Fruit fly (Drosophila melanogaster) whole organism, embryonic: ENCODE results near the gene CG12057.

ENCODE experiments used
- CG10543 ChIP-seq: fragments of 200-800 bp; sonication (Bioruptor generic); optimal IDR thresholded peaks from 3 replicates; lab custom pipeline; 2017; ENCODE audit warnings: missing biosample characterization, mild to moderate bottlenecking, missing genetic modification characterization, moderate library complexity
- CG11695 ChIP-seq: fragments of 200-800 bp; sonication (Bioruptor generic); IDR thresholded peaks from 3 replicates; pipeline ENCODE4 v1.3.6; 2022; ENCODE audit warnings: missing biosample characterization, missing genetic modification characterization
- CG13296 ChIP-seq: fragments of 200-800 bp; sonication (Bioruptor generic); optimal IDR thresholded peaks from 3 replicates; lab custom pipeline; 2018; ENCODE audit warnings: missing biosample characterization, mild to moderate bottlenecking, missing genetic modification characterization
- CG14014 ChIP-seq: fragments of 200-800 bp; sonication (Bioruptor generic); IDR thresholded peaks from 2 replicates; pipeline ENCODE4 v1.3.6; 2022; ENCODE audit warnings: missing biosample characterization, missing genetic modification characterization
- CG15601 ChIP-seq: fragments of 200-800 bp; sonication (Bioruptor generic); optimal IDR thresholded peaks from 3 replicates; lab custom pipeline; 2019; ENCODE audit warnings: missing biosample characterization, mild to moderate bottlenecking, missing genetic modification characterization, moderate library complexity
- CG1647 ChIP-seq: fragments of 200-800 bp; sonication (Bioruptor generic); optimal IDR thresholded peaks from 3 replicates; lab custom pipeline; 2016; ENCODE audit warnings: missing biosample characterization, missing genetic modification characterization
- CG17186 ChIP-seq: fragments of 200-800 bp; sonication (Bioruptor generic); optimal IDR thresholded peaks from 3 replicates; lab custom pipeline; 2017; ENCODE audit warnings: missing biosample characterization, missing genetic modification reagents, missing genetic modification characterization
- CG17385 ChIP-seq: fragments of 200-800 bp; sonication (Bioruptor generic); optimal IDR thresholded peaks from 3 replicates; lab custom pipeline; 2018; ENCODE audit warnings: missing biosample characterization, mild to moderate bottlenecking, missing genetic modification characterization
- CG18599 ChIP-seq: fragments of 200-800 bp; sonication (Bioruptor generic); optimal IDR thresholded peaks from 3 replicates; lab custom pipeline; 2017; ENCODE audit warnings: missing biosample characterization, missing genetic modification characterization, mild to moderate bottlenecking, moderate library complexity, missing genetic modification reagents
- CG2116 ChIP-seq: fragments of 200-800 bp; sonication (Bioruptor generic); optimal IDR thresholded peaks from 3 replicates; lab custom pipeline; 2018; ENCODE audit warnings: missing biosample characterization, mild to moderate bottlenecking, missing genetic modification characterization
- CG32532 ChIP-seq: fragments of 200-800 bp; sonication (Bioruptor generic); IDR thresholded peaks from 2 replicates; pipeline ENCODE4 v1.3.6; 2022; ENCODE audit warnings: missing biosample characterization, missing genetic modification characterization
- CG32767 ChIP-seq: fragments of 200-800 bp; sonication (Bioruptor generic); IDR thresholded peaks from 2 replicates; pipeline ENCODE4 v1.3.6; 2022; ENCODE audit warnings: missing biosample characterization, missing genetic modification characterization
- CG3281 ChIP-seq: fragments of 200-800 bp; sonication (Bioruptor generic); optimal IDR thresholded peaks from 3 replicates; lab custom pipeline; 2017; ENCODE audit warnings: missing biosample characterization, mild to moderate bottlenecking, missing genetic modification characterization
- CG4730 ChIP-seq: fragments of 200-800 bp; sonication (Bioruptor generic); IDR thresholded peaks from 2 replicates; pipeline ENCODE4 v1.3.6; 2022; ENCODE audit warnings: missing biosample characterization, missing genetic modification characterization
- CG4854 ChIP-seq: fragments of 200-800 bp; sonication (Bioruptor generic); optimal IDR thresholded peaks from 2 replicates; lab custom pipeline; 2016; ENCODE audit warnings: missing biosample characterization, missing genetic modification characterization, inconsistent platforms
- CG6765 ChIP-seq: fragments of 200-800 bp; sonication (Bioruptor generic); optimal IDR thresholded peaks from 3 replicates; lab custom pipeline; 2017; ENCODE audit warnings: missing biosample characterization, mild to moderate bottlenecking, missing genetic modification characterization
- CG7372 ChIP-seq: fragments of 200-800 bp; sonication (Bioruptor generic); IDR thresholded peaks from 2 replicates; pipeline ENCODE4 v1.3.6; 2022; ENCODE audit warnings: missing biosample characterization, missing genetic modification characterization
- CG7786 ChIP-seq: fragments of 200-800 bp; sonication (Bioruptor generic); optimal IDR thresholded peaks from 2 replicates; lab custom pipeline; 2016; ENCODE audit warnings: missing biosample characterization, missing genetic modification characterization
- CG7963 ChIP-seq: fragments of 200-800 bp; sonication (Bioruptor generic); IDR thresholded peaks from 3 replicates; pipeline ENCODE4 v1.3.6; 2022; ENCODE audit warnings: missing biosample characterization, missing genetic modification characterization; ENCODE audit not compliant: partially characterized antibody
- CG9437 ChIP-seq: fragments of 200-800 bp; sonication (Bioruptor generic); optimal IDR thresholded peaks from 2 replicates; lab custom pipeline; 2018; ENCODE audit warnings: missing biosample characterization, mild to moderate bottlenecking, missing genetic modification characterization
- CG9727 ChIP-seq: fragments of 200-800 bp; sonication (Bioruptor generic); optimal IDR thresholded peaks from 3 replicates; lab custom pipeline; 2017; ENCODE audit warnings: missing biosample characterization, mild to moderate bottlenecking, missing genetic modification characterization
- CG9876 ChIP-seq: fragments of 200-800 bp; sonication (Bioruptor generic); optimal IDR thresholded peaks from 2 replicates; lab custom pipeline; 2016; ENCODE audit warnings: missing biosample characterization, missing genetic modification characterization
- CoRest ChIP-seq: fragments of 200-800 bp; sonication (Bioruptor generic); optimal IDR thresholded peaks from 3 replicates; lab custom pipeline; 2018; ENCODE audit warnings: missing biosample characterization, mild to moderate bottlenecking, missing genetic modification characterization, moderate library complexity
- Deaf1 ChIP-seq: fragments of 200-800 bp; optimal IDR thresholded peaks from 3 replicates; lab custom pipeline; 2019; ENCODE audit warnings: missing biosample characterization, mild to moderate bottlenecking, missing genetic modification characterization, moderate library complexity
- Dip2 ChIP-seq: fragments of 200-800 bp; sonication (Bioruptor generic); IDR thresholded peaks from 2 replicates; pipeline ENCODE4 v1.3.6; 2022; ENCODE audit warnings: missing biosample characterization, missing genetic modification characterization
- Drgx ChIP-seq: fragments of 200-800 bp; sonication (Bioruptor generic); IDR thresholded peaks from 2 replicates; pipeline ENCODE4 v1.3.6; 2022; ENCODE audit warnings: missing biosample characterization, missing genetic modification characterization
- Elba2 ChIP-seq: fragments of 200-800 bp; sonication (Bioruptor generic); optimal IDR thresholded peaks from 3 replicates; lab custom pipeline; 2016; ENCODE audit warnings: missing biosample characterization, missing genetic modification characterization
- MBD-R2 ChIP-seq: fragments of 200-800 bp; sonication (Bioruptor generic); IDR thresholded peaks from 2 replicates; pipeline ENCODE4 v1.3.6; 2022; ENCODE audit warnings: missing biosample characterization, missing genetic modification characterization
- Max ChIP-seq: fragments of 200-800 bp; sonication (Bioruptor generic); optimal IDR thresholded peaks from 2 replicates; lab custom pipeline; 2016; ENCODE audit warnings: missing biosample characterization, mild to moderate bottlenecking, missing genetic modification characterization
- Med ChIP-seq: fragments of 200-800 bp; sonication (Bioruptor generic); peaks from one replicate; lab custom pipeline; 2016; ENCODE audit warnings: missing biosample characterization, missing genetic modification characterization, mild to moderate bottlenecking, inconsistent platforms, moderate library complexity
- NK7.1 ChIP-seq: fragments of 200-800 bp; sonication (Bioruptor generic); optimal IDR thresholded peaks from 3 replicates; lab custom pipeline; 2016; ENCODE audit warnings: missing biosample characterization, missing genetic modification characterization
- Nf-YB ChIP-seq: fragments of 200-800 bp; sonication (Bioruptor generic); optimal IDR thresholded peaks from 3 replicates; lab custom pipeline; 2019; ENCODE audit warnings: missing biosample characterization, mild to moderate bottlenecking, missing genetic modification characterization, moderate library complexity
- Oaz ChIP-seq: fragments of 200-800 bp; sonication (Bioruptor generic); IDR thresholded peaks from 2 replicates; pipeline ENCODE4 v1.3.6; 2022; ENCODE audit warnings: missing biosample characterization, missing genetic modification characterization
- Rfx ChIP-seq: fragments of 200-800 bp; sonication (Bioruptor generic); IDR thresholded peaks from 2 replicates; pipeline ENCODE4 v1.3.6; 2022; ENCODE audit warnings: missing biosample characterization, missing genetic modification characterization
- Sin3A ChIP-seq: fragments of >200 bp; optimal IDR thresholded peaks from 2 replicates; lab custom pipeline; 2018
- Sry-β ChIP-seq: fragments of 200-800 bp; sonication (Bioruptor generic); optimal IDR thresholded peaks from 2 replicates; lab custom pipeline; 2018; ENCODE audit warnings: missing biosample characterization, mild to moderate bottlenecking, missing genetic modification characterization, moderate library complexity
- al ChIP-seq: fragments of 200-800 bp; sonication (Bioruptor generic); IDR thresholded peaks from 2 replicates; pipeline ENCODE4 v1.3.6; 2022; ENCODE audit warnings: missing biosample characterization, missing genetic modification characterization
- cg ChIP-seq: fragments of 200-800 bp; sonication (Bioruptor generic); optimal IDR thresholded peaks from 3 replicates; lab custom pipeline; 2019; ENCODE audit warnings: missing biosample characterization, mild to moderate bottlenecking, missing genetic modification characterization, moderate library complexity
- crol ChIP-seq: fragments of 200-800 bp; sonication (Bioruptor generic); IDR thresholded peaks from 2 replicates; pipeline ENCODE4 v1.3.6; 2022; ENCODE audit warnings: missing biosample characterization, missing genetic modification characterization
- emc ChIP-seq: fragments of 200-800 bp; sonication (Bioruptor generic); optimal IDR thresholded peaks from 2 replicates; lab custom pipeline; 2016; ENCODE audit warnings: missing biosample characterization, missing genetic modification characterization
- grau ChIP-seq: fragments of 200-800 bp; optimal IDR thresholded peaks from 3 replicates; lab custom pipeline; 2019; ENCODE audit warnings: missing biosample characterization, mild to moderate bottlenecking, missing genetic modification characterization, moderate library complexity
- oc ChIP-seq: fragments of 200-800 bp; sonication (Bioruptor generic); optimal IDR thresholded peaks from 2 replicates; lab custom pipeline; 2018; ENCODE audit warnings: missing biosample characterization, mild to moderate bottlenecking, missing genetic modification characterization, moderate library complexity
- pfk ChIP-seq: fragments of 200-800 bp; sonication (Bioruptor generic); optimal IDR thresholded peaks from 2 replicates; lab custom pipeline; 2018; ENCODE audit warnings: missing biosample characterization, mild to moderate bottlenecking, missing genetic modification characterization, moderate library complexity
- ro ChIP-seq: fragments of 200-800 bp; sonication (Bioruptor generic); IDR thresholded peaks from 2 replicates; pipeline ENCODE4 v1.3.6; 2022; ENCODE audit warnings: missing biosample characterization, missing genetic modification characterization
- row ChIP-seq: fragments of 200-800 bp; sonication (Bioruptor generic); IDR thresholded peaks from 3 replicates; pipeline ENCODE4 v1.3.6; 2022; ENCODE audit warnings: missing biosample characterization, missing genetic modification characterization
- unpg ChIP-seq: fragments of 200-800 bp; sonication (Bioruptor generic); optimal IDR thresholded peaks from 3 replicates; lab custom pipeline; 2018; ENCODE audit warnings: missing biosample characterization, mild to moderate bottlenecking, missing genetic modification characterization, moderate library complexity

The CG12057 gene

DNA sequence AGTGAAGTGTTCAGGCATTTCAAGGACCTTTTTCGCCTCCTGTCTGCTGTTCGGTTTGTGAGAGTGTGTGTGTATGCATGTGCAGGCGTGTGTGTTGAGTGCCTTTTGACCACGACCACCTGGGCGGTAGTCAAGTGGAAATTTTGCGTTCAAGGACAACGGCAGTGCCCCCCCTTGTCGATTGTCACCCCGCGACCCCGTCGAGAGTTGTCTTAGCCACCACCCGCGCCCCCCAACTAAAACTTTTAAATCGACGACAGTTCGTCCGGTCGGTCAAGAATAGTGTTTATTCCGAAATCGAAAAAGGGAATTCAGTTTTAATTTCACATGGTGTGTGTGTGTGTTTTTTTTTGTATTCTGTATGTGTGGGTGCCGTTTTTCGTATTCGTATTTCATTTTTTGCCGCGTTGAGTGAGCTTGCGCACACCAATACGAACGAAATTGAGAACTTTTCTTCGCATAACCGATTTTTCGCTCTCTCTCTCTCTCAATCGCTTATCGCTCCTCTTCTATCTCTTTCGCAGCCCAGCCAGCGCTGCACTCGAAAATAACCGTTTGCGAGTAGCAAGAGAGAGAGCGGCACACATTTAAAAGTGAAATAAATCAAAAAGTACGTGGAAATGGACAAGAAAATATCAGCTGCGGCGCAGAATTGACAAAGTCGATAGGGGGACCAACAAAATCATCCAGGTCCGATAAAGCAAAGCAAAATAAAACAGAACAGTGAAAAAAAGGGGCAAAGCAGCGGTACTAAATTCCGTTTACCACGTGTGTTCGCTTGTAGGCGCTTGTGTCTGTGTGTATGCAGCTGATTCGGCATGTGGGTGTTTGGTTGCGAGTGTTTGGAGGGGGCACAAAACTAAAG lies 27.6 kb upstream of the CG12057 start (continued):
- TF ChIP-seq Max (GFP tag; lab: Kevin White, UChicago) (peak; percentile 31), CG10543 (peak; percentile 13), CG1647 (GFP tag; lab: Kevin White, UChicago) (no peak)

DNA sequence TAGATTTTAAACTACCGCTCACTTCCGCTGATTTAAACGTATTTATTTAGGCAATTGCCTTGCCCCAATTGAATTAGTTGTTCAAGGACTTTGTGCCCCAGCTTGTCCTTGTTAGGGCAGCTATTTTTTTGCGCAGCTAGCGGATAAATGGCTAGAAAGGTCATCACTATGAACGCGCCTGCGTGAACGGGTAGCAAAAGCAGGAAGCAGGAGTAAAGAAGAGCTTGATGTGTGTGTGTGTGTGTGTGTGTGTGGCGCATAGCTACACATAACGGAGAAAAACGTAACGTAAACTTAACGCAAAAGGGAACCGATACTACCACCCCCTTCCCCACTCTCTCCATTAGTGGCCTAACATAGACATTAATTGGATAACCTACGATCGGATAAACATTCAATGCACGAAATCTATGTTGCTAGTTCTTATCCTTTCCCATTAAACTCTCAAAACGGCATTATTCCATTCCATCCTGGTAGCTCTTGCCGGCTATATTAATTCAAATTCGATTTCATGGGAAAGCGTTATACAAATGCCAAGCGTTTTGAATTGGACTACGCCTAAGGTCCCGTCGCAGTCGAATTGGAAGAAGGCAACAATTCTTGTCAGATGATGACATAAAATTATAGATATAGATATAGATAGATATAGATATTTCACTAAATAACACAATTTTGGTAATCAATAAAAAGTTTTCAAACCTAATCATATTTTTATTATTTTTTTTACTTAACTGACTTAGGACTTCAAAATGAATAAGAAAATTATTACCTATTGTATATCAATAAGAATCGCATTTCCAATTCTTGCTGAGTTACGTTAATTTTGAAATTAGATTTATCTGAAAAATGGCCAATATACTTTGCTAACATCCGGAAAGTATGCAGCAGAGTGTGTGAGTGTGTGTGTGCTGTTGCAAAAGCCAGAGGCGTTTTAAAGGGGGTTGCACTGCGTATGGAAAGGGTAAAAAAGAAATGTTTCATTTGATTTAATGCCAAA lies 26.6 kb upstream of the CG12057 start:
- peak; percentile 7 for TF ChIP-seq CG17186 (GFP tag; lab: Kevin White, UChicago)
- no peak for TF ChIP-seq Rfx (GFP tag; lab: Robert Waterston, UW)
- no peak for TF ChIP-seq unpg (GFP tag; lab: Kevin White, UChicago)
- no peak for TF ChIP-seq Sin3A (lab: Kevin White, UChicago)
- no peak for TF ChIP-seq pfk (GFP tag; lab: Kevin White, UChicago)
- peak; percentile 6 for TF ChIP-seq CG9727
- peak; percentile 17 for TF ChIP-seq CG2116 (GFP tag; lab: Kevin White, UChicago)
- no peak for TF ChIP-seq CG9876 (GFP tag; lab: Kevin White, UChicago)
- peak; percentile 14 for TF ChIP-seq CG6765 (GFP tag; lab: Kevin White, UChicago)
- no peak for TF ChIP-seq CoRest (tag; lab: Kevin White, UChicago)
- no peak for TF ChIP-seq CG4854 (GFP tag; lab: Kevin White, UChicago)
- TF ChIP-seq crol (GFP tag; lab: Robert Waterston, UW), result 0 out of 2 replicates have a peak, but pooled peaks have one; percentile 10
- peak; percentile 50 for TF ChIP-seq row (GFP tag; lab: Robert Waterston, UW)
- no peak for TF ChIP-seq CG13296 (GFP tag; lab: Kevin White, UChicago)
- peak; percentile 9 for TF ChIP-seq cg (GFP tag; lab: Kevin White, UChicago)
- no peak for TF ChIP-seq ro (GFP tag; lab: Robert Waterston, UW)
- TF ChIP-seq oc (tag; lab: Kevin White, UChicago), result no peak
- TF ChIP-seq CG7786 (GFP tag; lab: Kevin White, UChicago), result no peak
- no peak for TF ChIP-seq MBD-R2 (GFP tag; lab: Robert Waterston, UW)
- TF ChIP-seq CG9437 (GFP tag; lab: Kevin White, UChicago), result peak; percentile 91
- TF ChIP-seq CG3281, result no peak
- no peak for TF ChIP-seq CG7963 (GFP tag; lab: Robert Waterston, UW)
- no peak for TF ChIP-seq Drgx
- no peak for TF ChIP-seq emc (GFP tag; lab: Kevin White, UChicago)
- TF ChIP-seq CG32532 (GFP tag; lab: Robert Waterston, UW), result no peak
- no peak for TF ChIP-seq CG32767 (GFP tag; lab: Robert Waterston, UW)
- no peak for TF ChIP-seq CG7372
- peak; percentile 90 for TF ChIP-seq Sry-β
- no peak for TF ChIP-seq al (GFP tag; lab: Robert Waterston, UW)
- TF ChIP-seq NK7.1 (GFP tag; lab: Kevin White, UChicago), result no peak
- no peak for TF ChIP-seq CG4730 (GFP tag; lab: Robert Waterston, UW)
- no peak for TF ChIP-seq Dip2 (GFP tag; lab: Robert Waterston, UW)
- no peak for TF ChIP-seq Oaz (GFP tag; lab: Robert Waterston, UW)
- TF ChIP-seq Elba2 (GFP tag; lab: Kevin White, UChicago), result peak; percentile 78
- TF ChIP-seq CG15601 (tag; lab: Kevin White, UChicago), result no peak
- no peak for TF ChIP-seq CG18599 (GFP tag; lab: Kevin White, UChicago)
- TF ChIP-seq CG14014 (GFP tag; lab: Robert Waterston, UW), result no peak
- no peak for TF ChIP-seq CG11695 (GFP tag; lab: Robert Waterston, UW)
- no peak for TF ChIP-seq Nf-YB (GFP tag; lab: Kevin White, UChicago)
- TF ChIP-seq CG17385 (GFP tag; lab: Kevin White, UChicago), result no peak
- no peak for TF ChIP-seq grau (tag; lab: Kevin White, UChicago)
- TF ChIP-seq Deaf1, result no peak
- peak; percentile 28 for TF ChIP-seq Med (GFP tag; lab: Kevin White, UChicago)
